Worm (Caenorhabditis elegans) whole organism, late embryonic: Measurements from ENCODE around the gene iglr-1.

Source experiments
- ama-1 ChIP-seq: fragments of 150-350 bp; optimal IDR thresholded peaks from 2 replicates; lab custom pipeline; 2014
- ceh-2 ChIP-seq: sonication (generic microtip); optimal IDR thresholded peaks from 2 replicates; lab custom pipeline; 2016; ENCODE audit warnings: missing genotype, missing genetic modification characterization, missing compliant biosample characterization
- ceh-30 ChIP-seq: fragments of 150-350 bp; optimal IDR thresholded peaks from 2 replicates; lab custom pipeline; 2014; ENCODE audit warnings: missing biosample characterization, missing genetic modification characterization
- ceh-48 ChIP-seq: sonication (generic microtip); optimal IDR thresholded peaks from 2 replicates; lab custom pipeline; 2016; ENCODE audit warnings: missing genetic modification characterization, inconsistent platforms, missing compliant biosample characterization
- ceh-6 ChIP-seq: fragments of 200-800 bp; sonication (Bioruptor generic); optimal IDR thresholded peaks from 2 replicates; lab custom pipeline; 2018; ENCODE audit warnings: mild to moderate bottlenecking, missing genetic modification characterization, missing compliant biosample characterization
- elt-4 ChIP-seq: sonication (generic microtip); optimal IDR thresholded peaks from 2 replicates; lab custom pipeline; 2016; ENCODE audit warnings: missing genetic modification characterization, missing compliant biosample characterization
- ets-4 ChIP-seq: sonication (generic microtip); optimal IDR thresholded peaks from 2 replicates; lab custom pipeline; 2016; ENCODE audit warnings: missing genetic modification characterization, missing compliant biosample characterization
- rnt-1 ChIP-seq: sonication (generic microtip); optimal IDR thresholded peaks from 2 replicates; lab custom pipeline; 2016; ENCODE audit warnings: missing genetic modification characterization, missing compliant biosample characterization
- sox-2 ChIP-seq: fragments of 200-800 bp; sonication (Bioruptor generic); IDR thresholded peaks from 2 replicates; pipeline ENCODE4 v1.3.6; 2022; ENCODE audit warnings: missing genetic modification reagents, missing genetic modification characterization, missing compliant biosample characterization
- unc-86 ChIP-seq: sonication (generic microtip); optimal IDR thresholded peaks from 2 replicates; lab custom pipeline; 2016; ENCODE audit warnings: missing genetic modification characterization, missing compliant biosample characterization

- TF ChIP-seq ceh-6 (GFP tag; lab: Kevin White, UChicago), result no peak
- no peak for TF ChIP-seq sox-2 (GFP tag; lab: Robert Waterston, UW)
- no peak for TF ChIP-seq elt-4
- TF ChIP-seq ets-4 (tag; lab: Kevin White, UChicago), result no peak
- no peak for TF ChIP-seq ceh-48
- no peak for TF ChIP-seq ama-1 (lab: Kevin White, UChicago)
- TF ChIP-seq ceh-2, result no peak
- TF ChIP-seq rnt-1 (tag; lab: Kevin White, UChicago), result no peak
- no peak for TF ChIP-seq unc-86 (tag; lab: Kevin White, UChicago)
- TF ChIP-seq ceh-30 (tag; lab: Kevin White, UChicago), result no peak
Observed at ce11 chrX:14962456-14962855, 28.7 kb downstream of the iglr-1 start, which contains the start of gene rgs-10.
